Fruit fly (Drosophila melanogaster) whole organism, embryonic: ENCODE measurements around the gene hydra.

Experiments used
- Bgb ChIP-seq: fragments of 200-800 bp; sonication (Bioruptor generic); IDR thresholded peaks from 2 replicates; pipeline ENCODE4 v1.3.6; 2022; ENCODE audit warnings: missing biosample characterization, missing genetic modification characterization; ENCODE audit not compliant: partially characterized antibody
- BtbVII ChIP-seq: fragments of 200-800 bp; sonication (Bioruptor generic); optimal IDR thresholded peaks from 3 replicates; lab custom pipeline; 2017; ENCODE audit warnings: missing biosample characterization, mild to moderate bottlenecking, missing genetic modification characterization
- C15 ChIP-seq: fragments of 200-800 bp; sonication (Bioruptor generic); IDR thresholded peaks from 3 replicates; pipeline ENCODE4 v1.3.6; 2022; ENCODE audit warnings: missing biosample characterization, missing genetic modification characterization
- CG10565 ChIP-seq: fragments of 200-800 bp; sonication (Bioruptor generic); optimal IDR thresholded peaks from 3 replicates; lab custom pipeline; 2016; ENCODE audit warnings: missing biosample characterization, mild to moderate bottlenecking, missing genetic modification characterization
- CG11398 ChIP-seq: fragments of 200-800 bp; sonication (Bioruptor generic); optimal IDR thresholded peaks from 2 replicates; lab custom pipeline; 2016; ENCODE audit warnings: missing biosample characterization, missing genetic modification characterization
- CG12219 ChIP-seq: fragments of 200-800 bp; sonication (Bioruptor generic); optimal IDR thresholded peaks from 3 replicates; lab custom pipeline; 2018; ENCODE audit warnings: missing biosample characterization, mild to moderate bottlenecking, missing genetic modification characterization
- CG13424 ChIP-seq: fragments of 200-800 bp; sonication (Bioruptor generic); optimal IDR thresholded peaks from 2 replicates; lab custom pipeline; 2019; ENCODE audit warnings: missing biosample characterization, mild to moderate bottlenecking, missing genetic modification characterization, moderate library complexity
- CG15073 ChIP-seq: fragments of 200-800 bp; sonication (Bioruptor generic); optimal IDR thresholded peaks from 2 replicates; lab custom pipeline; 2016; ENCODE audit warnings: missing biosample characterization, missing genetic modification characterization
- CG15269 ChIP-seq: fragments of 200-800 bp; sonication (Bioruptor generic); optimal IDR thresholded peaks from 2 replicates; lab custom pipeline; 2018; ENCODE audit warnings: missing biosample characterization, mild to moderate bottlenecking, missing genetic modification characterization, moderate library complexity
- CG15514 ChIP-seq: fragments of 200-800 bp; sonication (Bioruptor generic); optimal IDR thresholded peaks from 3 replicates; lab custom pipeline; 2017; ENCODE audit warnings: missing biosample characterization, missing genetic modification characterization, mild to moderate bottlenecking, moderate library complexity, missing genetic modification reagents
- CG16813 ChIP-seq: fragments of 200-800 bp; sonication (Bioruptor generic); IDR thresholded peaks from 3 replicates; pipeline ENCODE4 v1.3.6; 2022; ENCODE audit warnings: missing biosample characterization, missing genetic modification characterization; ENCODE audit not compliant: partially characterized antibody
- CG17361 ChIP-seq: fragments of 200-800 bp; sonication (Bioruptor generic); IDR thresholded peaks from 3 replicates; pipeline ENCODE4 v1.3.6; 2022; ENCODE audit warnings: missing biosample characterization, missing genetic modification characterization
- CG1832 ChIP-seq: fragments of 200-800 bp; sonication (Bioruptor generic); optimal IDR thresholded peaks from 2 replicates; lab custom pipeline; 2017; ENCODE audit warnings: missing biosample characterization, mild to moderate bottlenecking, missing genetic modification characterization, inconsistent platforms
- CG18599 ChIP-seq: fragments of 200-800 bp; sonication (Bioruptor generic); optimal IDR thresholded peaks from 3 replicates; lab custom pipeline; 2017; ENCODE audit warnings: missing biosample characterization, missing genetic modification characterization, mild to moderate bottlenecking, moderate library complexity, missing genetic modification reagents
- CG2712 ChIP-seq: fragments of 200-800 bp; optimal IDR thresholded peaks from 3 replicates; lab custom pipeline; 2019; ENCODE audit warnings: missing biosample characterization, mild to moderate bottlenecking, missing genetic modification characterization, moderate library complexity
- CG3065 ChIP-seq: fragments of 200-800 bp; sonication (Bioruptor generic); optimal IDR thresholded peaks from 2 replicates; lab custom pipeline; 2016; ENCODE audit warnings: missing biosample characterization, missing genetic modification characterization
- CG31388 ChIP-seq: fragments of 200-800 bp; sonication (Bioruptor generic); optimal IDR thresholded peaks from 2 replicates; lab custom pipeline; 2016; ENCODE audit warnings: missing biosample characterization, missing genetic modification characterization
- CG34376 ChIP-seq: fragments of 200-800 bp; sonication (Bioruptor generic); optimal IDR thresholded peaks from 2 replicates; lab custom pipeline; 2018; ENCODE audit warnings: missing biosample characterization, mild to moderate bottlenecking, missing genetic modification characterization
- CG4820 ChIP-seq: fragments of 200-800 bp; sonication (Bioruptor generic); optimal IDR thresholded peaks from 3 replicates; lab custom pipeline; 2016; ENCODE audit warnings: missing biosample characterization, missing genetic modification characterization
- CG5180 ChIP-seq: fragments of 200-800 bp; sonication (Bioruptor generic); optimal IDR thresholded peaks from 3 replicates; lab custom pipeline; 2017; ENCODE audit warnings: missing biosample characterization, missing genetic modification characterization, mild to moderate bottlenecking, moderate library complexity, missing genetic modification reagents
- CG6175 ChIP-seq: fragments of 200-800 bp; sonication (Bioruptor generic); IDR thresholded peaks from 3 replicates; pipeline ENCODE4 v1.3.6; 2022; ENCODE audit warnings: missing biosample characterization, missing genetic modification characterization
- CG6683 ChIP-seq: fragments of 200-800 bp; sonication (Bioruptor generic); optimal IDR thresholded peaks from 2 replicates; lab custom pipeline; 2017; ENCODE audit warnings: missing biosample characterization, mild to moderate bottlenecking, missing genetic modification characterization, missing genetic modification reagents
- CG9932 ChIP-seq: fragments of 200-800 bp; sonication (Bioruptor generic); IDR thresholded peaks from 2 replicates; pipeline ENCODE4 v1.3.6; 2022; ENCODE audit warnings: missing biosample characterization, missing genetic modification characterization
- CTCF ChIP-seq: fragments of 200-800 bp; sonication (Bioruptor generic); optimal IDR thresholded peaks from 2 replicates; lab custom pipeline; 2017; ENCODE audit warnings: missing biosample characterization, mild to moderate bottlenecking, missing genetic modification characterization, moderate library complexity
- D19A ChIP-seq: fragments of 200-800 bp; optimal IDR thresholded peaks from 3 replicates; lab custom pipeline; 2019; ENCODE audit warnings: missing biosample characterization, mild to moderate bottlenecking, missing genetic modification characterization, moderate library complexity
- Dll ChIP-seq: fragments of 200-800 bp; sonication (Bioruptor generic); IDR thresholded peaks from 4 replicates; pipeline ENCODE4 v1.3.6; 2022; ENCODE audit warnings: missing biosample characterization, missing genetic modification characterization; ENCODE audit not compliant: partially characterized antibody
- Doc2 ChIP-seq: fragments of 200-800 bp; sonication (Bioruptor generic); IDR thresholded peaks from 2 replicates; pipeline ENCODE4 v1.3.6; 2022; ENCODE audit warnings: missing biosample characterization, missing genetic modification characterization
- ERR ChIP-seq: fragments of 200-800 bp; sonication (Bioruptor generic); optimal IDR thresholded peaks from 2 replicates; lab custom pipeline; 2016; ENCODE audit warnings: missing biosample characterization, missing genetic modification characterization
- Gsc ChIP-seq: fragments of 200-800 bp; sonication (Bioruptor generic); IDR thresholded peaks from 2 replicates; pipeline ENCODE4 v1.3.6; 2022; ENCODE audit warnings: missing biosample characterization, missing genetic modification characterization
- NC2α ChIP-seq: fragments of 200-800 bp; sonication (Bioruptor generic); optimal IDR thresholded peaks from 2 replicates; lab custom pipeline; 2016; ENCODE audit warnings: missing biosample characterization, missing genetic modification characterization
- NC2β ChIP-seq: fragments of 200-800 bp; sonication (Bioruptor generic); optimal IDR thresholded peaks from 2 replicates; lab custom pipeline; 2016; ENCODE audit warnings: missing biosample characterization, missing genetic modification characterization
- Nf-YA ChIP-seq: fragments of 200-800 bp; sonication (Bioruptor generic); IDR thresholded peaks from 2 replicates; pipeline ENCODE4 v1.3.6; 2022; ENCODE audit warnings: missing biosample characterization, missing genetic modification characterization
- Sry-β ChIP-seq: fragments of 200-800 bp; sonication (Bioruptor generic); optimal IDR thresholded peaks from 2 replicates; lab custom pipeline; 2018; ENCODE audit warnings: missing biosample characterization, mild to moderate bottlenecking, missing genetic modification characterization, moderate library complexity
- Tbp ChIP-seq: fragments of >200 bp; optimal IDR thresholded peaks from 2 replicates; lab custom pipeline; 2018; ENCODE audit warnings: missing biosample characterization, missing genetic modification characterization
- ato ChIP-seq: fragments of 200-800 bp; sonication (Bioruptor generic); IDR thresholded peaks from 2 replicates; pipeline ENCODE4 v1.3.6; 2022; ENCODE audit warnings: missing biosample characterization, missing genetic modification characterization; ENCODE audit not compliant: partially characterized antibody
- bcd ChIP-seq: fragments of 200-800 bp; sonication (Bioruptor generic); optimal IDR thresholded peaks from 2 replicates; lab custom pipeline; 2017; ENCODE audit warnings: missing biosample characterization, mild to moderate bottlenecking, missing genetic modification characterization
- bsh ChIP-seq, 2 experiments: fragments of 200-800 bp; sonication (Bioruptor generic); optimal IDR thresholded peaks; 2 replicates each; lab custom pipeline; 2017 to 2018; ENCODE audit warnings: mild to moderate bottlenecking in 2 of 2, missing biosample characterization in 2 of 2, missing genetic modification characterization in 2 of 2, moderate library complexity in 1 of 2
- dpn ChIP-seq, 2 experiments: fragments of 200-800 bp; sonication (Bioruptor generic); optimal IDR thresholded peaks; 3 replicates each; lab custom pipeline; 2016; ENCODE audit warnings: missing biosample characterization in 2 of 2, missing genetic modification characterization in 2 of 2
- fru ChIP-seq: fragments of >200 bp; optimal IDR thresholded peaks from 2 replicates; lab custom pipeline; 2017
- hkb ChIP-seq, 2 experiments: fragments of 200-800 bp in 1 of 2; fragments of >200 bp in 1 of 2; sonication (Bioruptor generic) in 1 of 2; IDR thresholded peaks in 1 of 2; optimal IDR thresholded peaks in 1 of 2; 2 replicates each; pipeline versions ENCODE4 v1.3.6 to Lab custom; 2017 to 2022; ENCODE audit warnings: missing biosample characterization in 1 of 2, missing genetic modification characterization in 1 of 2
- jing ChIP-seq: fragments of 200-800 bp; sonication (Bioruptor generic); optimal IDR thresholded peaks from 2 replicates; lab custom pipeline; 2018; ENCODE audit warnings: missing biosample characterization, mild to moderate bottlenecking, missing genetic modification characterization
- klu ChIP-seq: fragments of 200-800 bp; sonication (Bioruptor generic); IDR thresholded peaks from 2 replicates; pipeline ENCODE4 v1.3.6; 2022; ENCODE audit warnings: missing biosample characterization, missing genetic modification characterization
- knrl ChIP-seq: fragments of 200-800 bp; sonication (Bioruptor generic); IDR thresholded peaks from 3 replicates; pipeline ENCODE4 v1.3.6; 2022; ENCODE audit warnings: missing biosample characterization, missing genetic modification characterization; ENCODE audit not compliant: partially characterized antibody
- pfk ChIP-seq: fragments of 200-800 bp; sonication (Bioruptor generic); optimal IDR thresholded peaks from 2 replicates; lab custom pipeline; 2018; ENCODE audit warnings: missing biosample characterization, mild to moderate bottlenecking, missing genetic modification characterization, moderate library complexity
- pum ChIP-seq: fragments of 200-800 bp; sonication (Bioruptor generic); optimal IDR thresholded peaks from 2 replicates; lab custom pipeline; 2016; ENCODE audit warnings: missing biosample characterization, missing genetic modification characterization
- pzg ChIP-seq: fragments of 200-800 bp; sonication (Bioruptor generic); optimal IDR thresholded peaks from 3 replicates; lab custom pipeline; 2018; ENCODE audit warnings: missing biosample characterization, mild to moderate bottlenecking, missing genetic modification characterization, moderate library complexity
- shn ChIP-seq: fragments of 200-800 bp; sonication (Bioruptor generic); optimal IDR thresholded peaks from 3 replicates; lab custom pipeline; 2016; ENCODE audit warnings: missing biosample characterization, missing genetic modification characterization
- sim ChIP-seq: fragments of 200-800 bp; sonication (Bioruptor generic); IDR thresholded peaks from 2 replicates; pipeline ENCODE4 v1.3.6; 2022; ENCODE audit warnings: missing biosample characterization, missing genetic modification characterization
- tgo ChIP-seq: fragments of 200-800 bp; sonication (Bioruptor generic); IDR thresholded peaks from 3 replicates; pipeline ENCODE4 v1.3.6; 2022; ENCODE audit warnings: missing biosample characterization, missing genetic modification characterization
- ttk ChIP-seq: fragments of 200-800 bp; sonication (Bioruptor generic); IDR thresholded peaks from 2 replicates; pipeline ENCODE4 v2.1.2; 2022; ENCODE audit warnings: missing biosample characterization, missing genetic modification characterization
- zfh1 ChIP-seq: fragments of 200-800 bp; sonication (Bioruptor generic); IDR thresholded peaks from 3 replicates; pipeline ENCODE4 v1.3.6; 2022; ENCODE audit warnings: missing biosample characterization, missing genetic modification characterization

Gene hydra

DNA sequence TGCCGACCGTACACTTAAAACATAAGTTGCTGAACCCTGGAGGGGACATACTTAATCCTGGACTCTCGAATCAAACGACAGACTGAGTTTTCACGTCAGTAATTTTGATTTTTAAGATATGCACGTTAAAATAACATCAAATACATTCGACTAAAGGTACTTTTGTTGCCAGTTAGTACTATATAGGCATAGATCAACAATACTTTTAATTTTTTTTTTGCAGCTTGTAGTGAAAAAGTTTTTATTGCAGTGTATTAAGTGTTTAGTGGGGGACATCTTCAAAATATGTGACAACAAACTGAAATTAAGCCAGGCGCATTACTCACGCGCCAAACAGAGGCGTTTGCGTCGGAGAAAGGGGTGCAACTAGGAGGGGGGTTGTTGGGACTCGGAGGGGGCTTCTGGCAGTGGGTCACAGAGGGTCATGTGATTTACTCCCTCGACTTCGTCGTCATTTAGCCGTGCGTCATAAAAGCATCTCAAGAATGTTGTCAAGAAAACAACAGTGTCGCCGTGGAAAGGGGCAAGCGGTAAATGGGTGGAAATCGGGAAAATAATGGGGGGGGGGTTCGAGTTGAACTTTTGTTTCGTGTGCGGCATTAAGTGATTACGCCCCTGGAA, 45.0 kb upstream of the hydra start (continued):
- TF ChIP-seq CG6175 (GFP tag; lab: Robert Waterston, UW): no peak
- TF ChIP-seq dpn (GFP tag; optimal IDR thresholded peaks at IDR 0.05; lab: Kevin White, UChicago): no peak
- TF ChIP-seq ttk: no peak
- TF ChIP-seq CG16813: no peak
- no peak for TF ChIP-seq zfh1
- no peak for TF ChIP-seq CG9932 (GFP tag; lab: Robert Waterston, UW)
- TF ChIP-seq CG18599 (GFP tag; lab: Kevin White, UChicago): no peak
- TF ChIP-seq BtbVII (GFP tag; lab: Kevin White, UChicago): no peak
- TF ChIP-seq CG17361 (GFP tag; lab: Robert Waterston, UW): peak; percentile 55; the same call in 2 of the 3 replicates
- TF ChIP-seq pfk (GFP tag; lab: Kevin White, UChicago): no peak
- no peak for TF ChIP-seq NC2α
- no peak for TF ChIP-seq Tbp
- TF ChIP-seq jing (GFP tag; lab: Kevin White, UChicago): no peak
- TF ChIP-seq hkb (optimal IDR thresholded peaks at IDR 0.05; lab: Kevin White, UChicago): no peak
- TF ChIP-seq hkb (GFP tag; IDR thresholded peaks at IDR 0.05; lab: Robert Waterston, UW): no peak
- no peak for TF ChIP-seq CG12219 (GFP tag; lab: Kevin White, UChicago)
- no peak for TF ChIP-seq CG34376 (GFP tag; lab: Kevin White, UChicago)
- no peak for TF ChIP-seq ERR (GFP tag; lab: Kevin White, UChicago)
- no peak for TF ChIP-seq C15
- no peak for TF ChIP-seq pzg (GFP tag; lab: Kevin White, UChicago)
- TF ChIP-seq CG1832 (GFP tag; lab: Kevin White, UChicago): no peak
- TF ChIP-seq Nf-YA: no peak
- no peak for TF ChIP-seq CG15269 (tag; lab: Kevin White, UChicago)
- TF ChIP-seq CG15514 (GFP tag; lab: Kevin White, UChicago): no peak
- no peak for TF ChIP-seq Gsc (GFP tag; lab: Robert Waterston, UW)
- TF ChIP-seq Bgb (GFP tag; lab: Robert Waterston, UW): no peak
- no peak for TF ChIP-seq pum (GFP tag; lab: Kevin White, UChicago)
- no peak for TF ChIP-seq CG13424
- TF ChIP-seq CG5180 (GFP tag; lab: Kevin White, UChicago): no peak
- TF ChIP-seq CG31388 (GFP tag; lab: Kevin White, UChicago): no peak
- no peak for TF ChIP-seq Sry-β
- no peak for TF ChIP-seq CTCF (GFP tag; lab: Kevin White, UChicago)
- TF ChIP-seq klu (GFP tag; lab: Robert Waterston, UW): no peak
- peak; percentile 22 for TF ChIP-seq CG4820 (GFP tag; lab: Kevin White, UChicago)
- TF ChIP-seq ato (GFP tag; lab: Robert Waterston, UW): no peak
- TF ChIP-seq Doc2 (GFP tag; lab: Robert Waterston, UW): no peak
- TF ChIP-seq tgo: no peak
- TF ChIP-seq CG2712 (tag; lab: Kevin White, UChicago): peak; percentile 51
- no peak for TF ChIP-seq CG15073
- TF ChIP-seq D19A (tag; lab: Kevin White, UChicago): peak; percentile 8
- TF ChIP-seq knrl: no peak
- TF ChIP-seq bcd (GFP tag; lab: Kevin White, UChicago): peak; percentile 2
- TF ChIP-seq bsh (GFP tag; optimal IDR thresholded peaks at IDR 0.05; lab: Kevin White, UChicago): peak in 1 of 2 experiments; percentile 15
- no peak for TF ChIP-seq CG6683 (GFP tag; lab: Kevin White, UChicago)
- no peak for TF ChIP-seq Dll (GFP tag; lab: Robert Waterston, UW)
- TF ChIP-seq shn (GFP tag; lab: Kevin White, UChicago): no peak
- TF ChIP-seq CG10565 (GFP tag; lab: Kevin White, UChicago): no peak
- no peak for TF ChIP-seq fru (lab: Kevin White, UChicago)
- TF ChIP-seq CG3065: no peak
- no peak for TF ChIP-seq NC2β (GFP tag; lab: Kevin White, UChicago)
- no peak for TF ChIP-seq CG11398 (GFP tag; lab: Kevin White, UChicago)
- TF ChIP-seq sim (GFP tag; lab: Robert Waterston, UW): no peak
